Fruit fly (Drosophila melanogaster) whole organism, embryonic: ENCODE results near the gene CG42727.

Source experiments
- B-H2 ChIP-seq: fragments of 200-800 bp; sonication (Bioruptor generic); optimal IDR thresholded peaks from 2 replicates; lab custom pipeline; 2018; ENCODE audit warnings: missing biosample characterization, mild to moderate bottlenecking, missing genetic modification characterization
- C15 ChIP-seq: fragments of 200-800 bp; sonication (Bioruptor generic); IDR thresholded peaks from 3 replicates; pipeline ENCODE4 v1.3.6; 2022; ENCODE audit warnings: missing biosample characterization, missing genetic modification characterization
- CG10209 ChIP-seq: fragments of 200-800 bp; sonication (Bioruptor generic); optimal IDR thresholded peaks from 3 replicates; lab custom pipeline; 2017; ENCODE audit warnings: missing biosample characterization, mild to moderate bottlenecking, missing genetic modification characterization, missing genetic modification reagents
- CG10959 ChIP-seq: fragments of 200-800 bp; sonication (Bioruptor generic); IDR thresholded peaks from 2 replicates; pipeline ENCODE4 v1.3.6; 2022; ENCODE audit warnings: missing biosample characterization, missing genetic modification characterization
- CG12155 ChIP-seq: fragments of 200-800 bp; sonication (Bioruptor generic); optimal IDR thresholded peaks from 3 replicates; lab custom pipeline; 2016; ENCODE audit warnings: missing biosample characterization, missing genetic modification characterization
- CG13287 ChIP-seq: fragments of 200-800 bp; sonication (Bioruptor generic); IDR thresholded peaks from 2 replicates; pipeline ENCODE4 v1.3.6; 2022; ENCODE audit warnings: missing biosample characterization, missing genetic modification characterization; ENCODE audit not compliant: partially characterized antibody
- CG15696 ChIP-seq: fragments of 200-800 bp; sonication (Bioruptor generic); optimal IDR thresholded peaks from 2 replicates; lab custom pipeline; 2019; ENCODE audit warnings: missing biosample characterization, mild to moderate bottlenecking, missing genetic modification characterization, moderate library complexity
- CG17568 ChIP-seq: fragments of 200-800 bp; sonication (Bioruptor generic); optimal IDR thresholded peaks from 2 replicates; lab custom pipeline; 2018; ENCODE audit warnings: missing biosample characterization, mild to moderate bottlenecking, missing genetic modification characterization, moderate library complexity
- CG2116 ChIP-seq: fragments of 200-800 bp; sonication (Bioruptor generic); optimal IDR thresholded peaks from 3 replicates; lab custom pipeline; 2018; ENCODE audit warnings: missing biosample characterization, mild to moderate bottlenecking, missing genetic modification characterization
- CG3163 ChIP-seq: fragments of 200-800 bp; sonication (Bioruptor generic); optimal IDR thresholded peaks from 3 replicates; lab custom pipeline; 2016; ENCODE audit warnings: missing biosample characterization, missing genetic modification characterization
- CG33213 ChIP-seq: fragments of 200-800 bp; sonication (Bioruptor generic); optimal IDR thresholded peaks from 3 replicates; lab custom pipeline; 2016; ENCODE audit warnings: missing biosample characterization, missing genetic modification characterization
- CG4360 ChIP-seq: fragments of 200-800 bp; sonication (Bioruptor generic); IDR thresholded peaks from 2 replicates; pipeline ENCODE4 v1.3.6; 2022; ENCODE audit warnings: missing biosample characterization, missing genetic modification characterization
- CG4617 ChIP-seq: fragments of 200-800 bp; sonication (Bioruptor generic); optimal IDR thresholded peaks from 3 replicates; lab custom pipeline; 2016; ENCODE audit warnings: missing biosample characterization, missing genetic modification characterization, borderline replicate concordance
- CG4854 ChIP-seq: fragments of 200-800 bp; sonication (Bioruptor generic); optimal IDR thresholded peaks from 2 replicates; lab custom pipeline; 2016; ENCODE audit warnings: missing biosample characterization, missing genetic modification characterization, inconsistent platforms
- CG6254 ChIP-seq: fragments of 200-800 bp; sonication (Bioruptor generic); optimal IDR thresholded peaks from 3 replicates; lab custom pipeline; 2017; ENCODE audit warnings: mild to moderate bottlenecking, missing biosample characterization, missing genetic modification reagents, missing genetic modification characterization
- CG6854 ChIP-seq: fragments of 200-800 bp; sonication (Bioruptor generic); optimal IDR thresholded peaks from 3 replicates; lab custom pipeline; 2017; ENCODE audit warnings: missing biosample characterization, mild to moderate bottlenecking, missing genetic modification characterization
- CG7271 ChIP-seq: fragments of 200-800 bp; sonication (Bioruptor generic); optimal IDR thresholded peaks from 2 replicates; lab custom pipeline; 2018; ENCODE audit warnings: missing biosample characterization, mild to moderate bottlenecking, missing genetic modification characterization, moderate library complexity
- CG8281 ChIP-seq: fragments of 200-800 bp; sonication (Bioruptor generic); optimal IDR thresholded peaks from 2 replicates; lab custom pipeline; 2018; ENCODE audit warnings: missing biosample characterization, mild to moderate bottlenecking, missing genetic modification characterization, moderate library complexity
- Doc3 ChIP-seq: fragments of 200-800 bp; sonication (Bioruptor generic); IDR thresholded peaks from 3 replicates; pipeline ENCODE4 v1.3.6; 2022; ENCODE audit warnings: missing biosample characterization, missing genetic modification characterization; ENCODE audit not compliant: partially characterized antibody
- Eip74EF ChIP-seq, 2 experiments: fragments of 200-800 bp in 1 of 2; fragments of >200 bp in 1 of 2; sonication (Bioruptor generic) in 1 of 2; optimal IDR thresholded peaks; 2 replicates each; lab custom pipeline; 2017 to 2019; ENCODE audit warnings: missing biosample characterization in 2 of 2, missing genetic modification characterization in 2 of 2, mild to moderate bottlenecking in 1 of 2, moderate library complexity in 1 of 2
- Fer2 ChIP-seq: fragments of 200-800 bp; sonication (Bioruptor generic); optimal IDR thresholded peaks from 2 replicates; lab custom pipeline; 2018; ENCODE audit warnings: missing biosample characterization, mild to moderate bottlenecking, missing genetic modification characterization, moderate library complexity
- GATAe ChIP-seq: fragments of 200-800 bp; sonication (Bioruptor generic); conservative IDR thresholded peaks from 2 replicates; pipeline ENCODE4 v1.3.6; 2022; ENCODE audit warnings: missing biosample characterization, missing genetic modification characterization
- HLHmδ ChIP-seq: fragments of 200-800 bp; sonication (Bioruptor generic); optimal IDR thresholded peaks from 2 replicates; lab custom pipeline; 2018; ENCODE audit warnings: missing biosample characterization, mild to moderate bottlenecking, missing genetic modification characterization, moderate library complexity
- Hey ChIP-seq: fragments of 200-800 bp; sonication (Bioruptor generic); optimal IDR thresholded peaks from 3 replicates; lab custom pipeline; 2018; ENCODE audit warnings: missing biosample characterization, mild to moderate bottlenecking, missing genetic modification characterization
- HmgD ChIP-seq: fragments of 200-800 bp; sonication (Bioruptor generic); optimal IDR thresholded peaks from 3 replicates; lab custom pipeline; 2016; ENCODE audit warnings: missing biosample characterization, missing genetic modification characterization
- Hmx ChIP-seq: fragments of 200-800 bp; sonication (Bioruptor generic); optimal IDR thresholded peaks from 2 replicates; lab custom pipeline; 2016; ENCODE audit warnings: missing biosample characterization, missing genetic modification characterization
- Neu2 ChIP-seq: fragments of 200-800 bp; sonication (Bioruptor generic); optimal IDR thresholded peaks from 3 replicates; lab custom pipeline; 2016; ENCODE audit warnings: missing biosample characterization, missing genetic modification characterization, borderline replicate concordance
- Nf-YA ChIP-seq: fragments of 200-800 bp; sonication (Bioruptor generic); IDR thresholded peaks from 2 replicates; pipeline ENCODE4 v1.3.6; 2022; ENCODE audit warnings: missing biosample characterization, missing genetic modification characterization
- Opbp ChIP-seq: fragments of 200-800 bp; sonication (Bioruptor generic); IDR thresholded peaks from 3 replicates; pipeline ENCODE4 v1.3.6; 2022; ENCODE audit warnings: missing biosample characterization, missing genetic modification characterization; ENCODE audit not compliant: partially characterized antibody
- Ravus ChIP-seq: fragments of 200-800 bp; sonication (Bioruptor generic); IDR thresholded peaks from 2 replicates; pipeline ENCODE4 v1.3.6; 2022; ENCODE audit warnings: missing biosample characterization, missing genetic modification characterization
- Usf ChIP-seq: fragments of 200-800 bp; sonication (Bioruptor generic); optimal IDR thresholded peaks from 2 replicates; lab custom pipeline; 2017; ENCODE audit warnings: missing genotype, missing biosample characterization, missing genetic modification characterization
- Xbp1 ChIP-seq: fragments of 200-800 bp; sonication (Bioruptor generic); optimal IDR thresholded peaks from 3 replicates; lab custom pipeline; 2016; ENCODE audit warnings: missing biosample characterization, mild to moderate bottlenecking, missing genetic modification characterization
- ase ChIP-seq: fragments of 200-800 bp; sonication (Bioruptor generic); IDR thresholded peaks from 3 replicates; pipeline ENCODE4 v1.3.6; 2022; ENCODE audit warnings: missing biosample characterization, missing genetic modification characterization
- bsh ChIP-seq, 2 experiments: fragments of 200-800 bp; sonication (Bioruptor generic); optimal IDR thresholded peaks; 2 replicates each; lab custom pipeline; 2017 to 2018; ENCODE audit warnings: mild to moderate bottlenecking in 2 of 2, missing biosample characterization in 2 of 2, missing genetic modification characterization in 2 of 2, moderate library complexity in 1 of 2
- cas ChIP-seq: fragments of 200-800 bp; sonication (Bioruptor generic); IDR thresholded peaks from 2 replicates; pipeline ENCODE4 v1.3.6; 2022; ENCODE audit warnings: missing biosample characterization, missing genetic modification characterization
- crc ChIP-seq: fragments of 200-800 bp; sonication (Bioruptor generic); optimal IDR thresholded peaks from 2 replicates; lab custom pipeline; 2016; ENCODE audit warnings: missing biosample characterization, missing genetic modification characterization
- dati ChIP-seq: fragments of 200-800 bp; sonication (Bioruptor generic); IDR thresholded peaks from 2 replicates; pipeline ENCODE4 v1.3.6; 2022; ENCODE audit warnings: missing biosample characterization, missing genetic modification characterization
- ems ChIP-seq: fragments of 200-800 bp; sonication (Bioruptor generic); optimal IDR thresholded peaks from 3 replicates; lab custom pipeline; 2016; ENCODE audit warnings: missing biosample characterization, missing genetic modification characterization
- ewg ChIP-seq: fragments of 200-800 bp; sonication (Bioruptor generic); optimal IDR thresholded peaks from 3 replicates; lab custom pipeline; 2017; ENCODE audit warnings: mild to moderate bottlenecking, missing biosample characterization, missing genetic modification reagents, missing genetic modification characterization
- fd3F ChIP-seq: fragments of 200-800 bp; sonication (Bioruptor generic); optimal IDR thresholded peaks from 2 replicates; lab custom pipeline; 2018; ENCODE audit warnings: missing biosample characterization, mild to moderate bottlenecking, missing genetic modification characterization, moderate library complexity
- her ChIP-seq: fragments of 200-800 bp; sonication (Bioruptor generic); optimal IDR thresholded peaks from 2 replicates; lab custom pipeline; 2016; ENCODE audit warnings: missing biosample characterization, missing genetic modification characterization
- lab ChIP-seq: fragments of 200-800 bp; sonication (Bioruptor generic); optimal IDR thresholded peaks from 3 replicates; lab custom pipeline; 2017; ENCODE audit warnings: missing biosample characterization, missing genetic modification characterization, mild to moderate bottlenecking, moderate library complexity, missing genetic modification reagents
- lbe ChIP-seq: fragments of 200-800 bp; sonication (Bioruptor generic); optimal IDR thresholded peaks from 2 replicates; lab custom pipeline; 2016; ENCODE audit warnings: missing biosample characterization, mild to moderate bottlenecking, missing genetic modification characterization
- lmd ChIP-seq: fragments of 200-800 bp; sonication (Bioruptor generic); IDR thresholded peaks from 2 replicates; pipeline ENCODE4 v1.3.6; 2022; ENCODE audit warnings: missing biosample characterization, missing genetic modification characterization
- repo ChIP-seq: fragments of 200-800 bp; sonication (Bioruptor generic); optimal IDR thresholded peaks from 2 replicates; lab custom pipeline; 2016; ENCODE audit warnings: missing biosample characterization, missing genetic modification characterization
- ro ChIP-seq: fragments of 200-800 bp; sonication (Bioruptor generic); IDR thresholded peaks from 2 replicates; pipeline ENCODE4 v1.3.6; 2022; ENCODE audit warnings: missing biosample characterization, missing genetic modification characterization
- sens ChIP-seq: fragments of 200-800 bp; sonication (Bioruptor generic); peaks from one replicate; lab custom pipeline; 2016; ENCODE audit warnings: missing biosample characterization, missing genetic modification characterization
- slp2 ChIP-seq: fragments of 200-800 bp; sonication (Bioruptor generic); optimal IDR thresholded peaks from 2 replicates; lab custom pipeline; 2016; ENCODE audit warnings: missing biosample characterization, missing genetic modification characterization

Gene CG42727

DNA sequence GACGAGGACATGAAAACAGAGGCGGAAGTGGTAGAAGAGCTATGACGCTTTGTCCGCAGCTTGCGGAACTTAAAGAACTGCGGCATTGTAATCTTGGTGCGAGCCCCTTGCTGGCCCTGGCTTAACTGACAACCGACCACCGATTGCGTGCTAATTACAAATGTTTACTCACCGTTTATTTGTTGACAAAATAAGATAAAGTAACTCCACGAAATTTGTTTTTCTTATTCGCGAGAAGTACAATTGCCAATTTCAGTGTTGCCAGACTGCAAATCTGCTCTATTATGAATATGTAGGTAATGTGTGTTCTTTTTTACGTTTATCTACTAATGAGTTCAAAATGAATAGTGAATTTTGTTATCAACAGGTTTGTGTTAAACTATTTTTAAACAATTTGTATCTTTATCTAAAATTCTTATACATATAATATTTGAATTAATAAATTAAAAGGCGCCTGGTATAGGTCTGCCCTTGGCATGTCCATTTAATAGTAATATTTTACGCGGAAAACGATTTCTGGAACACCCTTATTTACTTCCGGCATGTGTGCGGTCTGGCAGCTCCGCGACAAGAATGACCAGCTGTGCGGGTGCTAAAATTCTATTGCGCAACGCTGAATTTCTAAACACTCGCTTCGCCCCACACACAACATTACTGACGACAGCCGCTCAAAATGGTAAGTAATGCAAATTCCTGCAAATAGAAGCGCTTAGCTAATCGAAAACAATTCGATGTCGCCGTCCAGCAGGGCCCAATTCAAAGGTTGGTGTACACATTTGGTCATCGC is 9.0 kb downstream of the CG42727 start, which contains the start of the genes Atg4b and Hibch (continued):
- peak; percentile 31 for TF ChIP-seq Hey (tag; lab: Kevin White, UChicago)
- TF ChIP-seq Doc3: no peak
- TF ChIP-seq CG13287 (GFP tag; lab: Robert Waterston, UW): peak; percentile 14; the same call in 1 of the 2 replicates
- no peak for TF ChIP-seq Eip74EF (GFP tag; optimal IDR thresholded peaks at IDR 0.05; lab: Kevin White, UChicago)
- no peak for TF ChIP-seq CG4360 (GFP tag; lab: Robert Waterston, UW)
- no peak for TF ChIP-seq Nf-YA (GFP tag; lab: Robert Waterston, UW)
- peak; percentile 86 for TF ChIP-seq Fer2 (tag; lab: Kevin White, UChicago)
- TF ChIP-seq Usf (GFP tag; lab: Kevin White, UChicago): peak; percentile 52
- TF ChIP-seq CG17568: no peak
- no peak for TF ChIP-seq CG7271 (tag; lab: Kevin White, UChicago)
- TF ChIP-seq GATAe (GFP tag; lab: Robert Waterston, UW): peak; percentile 39; the same call in 1 of the 2 replicates
- TF ChIP-seq bsh (GFP tag; optimal IDR thresholded peaks at IDR 0.05; lab: Kevin White, UChicago): peak; percentile 38 to 79
- TF ChIP-seq CG10209 (GFP tag; lab: Kevin White, UChicago): peak; percentile 85
- TF ChIP-seq CG33213 (GFP tag; lab: Kevin White, UChicago): no peak
- TF ChIP-seq slp2 (GFP tag; lab: Kevin White, UChicago): no peak
- TF ChIP-seq CG3163 (GFP tag; lab: Kevin White, UChicago): no peak
- no peak for TF ChIP-seq repo (GFP tag; lab: Kevin White, UChicago)
- TF ChIP-seq CG10959 (GFP tag; lab: Robert Waterston, UW): peak; percentile 65
- no peak for TF ChIP-seq CG8281 (tag; lab: Kevin White, UChicago)
- TF ChIP-seq HmgD: no peak
- peak; percentile 20; the same call in 1 of the 2 replicates for TF ChIP-seq ro (GFP tag; lab: Robert Waterston, UW)
- TF ChIP-seq CG12155: peak; percentile 82
- TF ChIP-seq CG4854 (GFP tag; lab: Kevin White, UChicago): peak; percentile 16
- peak; percentile 70 for TF ChIP-seq CG6254 (GFP tag; lab: Kevin White, UChicago)
- TF ChIP-seq her (GFP tag; lab: Kevin White, UChicago): no peak
- TF ChIP-seq lmd (GFP tag; lab: Robert Waterston, UW): peak; percentile 82
- peak; percentile 91 for TF ChIP-seq CG15696 (tag; lab: Kevin White, UChicago)
- no peak for TF ChIP-seq HLHmδ
- 0 out of 2 replicates have a peak, but pooled peaks have one; percentile 13 for TF ChIP-seq Ravus (GFP tag; lab: Robert Waterston, UW)
- no peak for TF ChIP-seq lab (GFP tag; lab: Kevin White, UChicago)
- no peak for TF ChIP-seq Neu2 (GFP tag; lab: Kevin White, UChicago)
- TF ChIP-seq ems (GFP tag; lab: Kevin White, UChicago): peak; percentile 31
- TF ChIP-seq crc (GFP tag; lab: Kevin White, UChicago): no peak
- peak; percentile 88 for TF ChIP-seq Xbp1
- 0 out of 3 replicates have a peak, but pooled peaks have one; percentile 18 for TF ChIP-seq C15
- no peak for TF ChIP-seq Hmx
- peak; percentile 69 for TF ChIP-seq CG2116
- peak; percentile 69; the same call in 1 of the 2 replicates for TF ChIP-seq cas (GFP tag; lab: Robert Waterston, UW)
- peak; percentile 82 for TF ChIP-seq CG4617 (GFP tag; lab: Kevin White, UChicago)
- peak; percentile 66; the same call in 2 of the 3 replicates for TF ChIP-seq ase (GFP tag; lab: Robert Waterston, UW)
- peak; percentile 36 for TF ChIP-seq CG6854 (GFP tag; lab: Kevin White, UChicago)
- TF ChIP-seq lbe: peak; percentile 80
- no peak; the same call in 1 of the 2 replicates for TF ChIP-seq dati (GFP tag; lab: Robert Waterston, UW)
- peak; percentile 98 for TF ChIP-seq ewg (GFP tag; lab: Kevin White, UChicago)
- peak; percentile 88 for TF ChIP-seq B-H2 (GFP tag; lab: Kevin White, UChicago)
- peak; percentile 3 for TF ChIP-seq sens (GFP tag; lab: Kevin White, UChicago)
- no peak for TF ChIP-seq Opbp
- TF ChIP-seq fd3F (GFP tag; lab: Kevin White, UChicago): peak; percentile 79
